Fruit fly (Drosophila melanogaster): Measurements from ENCODE around the gene fd96Ca.

dm6 chr3R:25044816-25045551 lies 37.5 kb upstream of the fd96Ca start, which contains the start of gene 5PtaseI:
- TF ChIP-seq h (optimal IDR thresholded peaks at IDR 0.05) (no peak), ttk (optimal IDR thresholded peaks at IDR 0.05) (no peak)
